Fruit fly (Drosophila melanogaster): ENCODE results near the gene CG31446.

CG31446 gene

DNA sequence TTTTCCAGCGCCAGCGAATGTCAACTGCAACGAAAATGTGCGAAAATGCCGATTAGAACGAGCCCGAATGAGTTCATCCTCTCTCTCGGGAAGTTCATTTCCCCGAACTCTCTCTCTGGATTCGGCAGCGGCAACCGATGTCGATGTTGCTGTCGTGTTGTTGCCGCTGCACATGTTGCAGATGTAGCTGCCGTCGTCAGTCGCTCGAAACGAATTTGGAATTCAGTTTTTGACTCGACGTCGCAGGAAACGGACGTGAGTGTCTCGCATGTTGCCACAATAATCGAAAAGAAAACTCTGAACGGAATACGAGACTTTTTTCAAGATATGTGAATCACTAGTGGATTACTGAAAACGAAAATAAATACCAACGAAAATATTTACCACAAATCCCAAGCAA, 26.9 kb upstream of the CG31446 start, which contains the start of gene pxb (continued):
- TF ChIP-seq emc (GFP tag; optimal IDR thresholded peaks at IDR 0.05) (no peak), CG1792 (GFP tag; optimal IDR thresholded peaks at IDR 0.05) (no peak), ttk (GFP tag; IDR thresholded peaks at IDR 0.05) (no peak), hkb (optimal IDR thresholded peaks at IDR 0.05) (no peak), hkb (GFP tag; IDR thresholded peaks at IDR 0.05) (0 out of 2 replicates have a peak, but pooled peaks have one; percentile 31), sna (GFP tag; IDR thresholded peaks at IDR 0.05; ENCODE audit: partially characterized antibody) (0 out of 2 replicates have a peak, but pooled peaks have one; percentile 32), CG7928 (GFP tag; optimal IDR thresholded peaks at IDR 0.05) (no peak), CG9797 (GFP tag; optimal IDR thresholded peaks at IDR 0.05) (no peak), eve (GFP tag; optimal IDR thresholded peaks at IDR 0.05) (no peak), jigr1 (GFP tag; IDR thresholded peaks at IDR 0.05) (no peak), CG17912 (GFP tag; optimal IDR thresholded peaks at IDR 0.05) (no peak), CG31441 (GFP tag; IDR thresholded peaks at IDR 0.05) (peak; percentile 37; the same call in 1 of the 2 replicates), ash1 (GFP tag; optimal IDR thresholded peaks at IDR 0.05) (peak; percentile 18), dm (GFP tag; optimal IDR thresholded peaks at IDR 0.05) (no peak), sens-2 (GFP tag; IDR thresholded peaks at IDR 0.05) (0 out of 2 replicates have a peak, but pooled peaks have one; percentile 21), NFAT (GFP tag; IDR thresholded peaks at IDR 0.05) (no peak), CG11723 (GFP tag; optimal IDR thresholded peaks at IDR 0.05) (no peak), CG4328 (GFP tag; optimal IDR thresholded peaks at IDR 0.05) (no peak), usp (GFP tag; optimal IDR thresholded peaks at IDR 0.05) (no peak), ftz-f1 (GFP tag; optimal IDR thresholded peaks at IDR 0.05) (no peak)

DNA sequence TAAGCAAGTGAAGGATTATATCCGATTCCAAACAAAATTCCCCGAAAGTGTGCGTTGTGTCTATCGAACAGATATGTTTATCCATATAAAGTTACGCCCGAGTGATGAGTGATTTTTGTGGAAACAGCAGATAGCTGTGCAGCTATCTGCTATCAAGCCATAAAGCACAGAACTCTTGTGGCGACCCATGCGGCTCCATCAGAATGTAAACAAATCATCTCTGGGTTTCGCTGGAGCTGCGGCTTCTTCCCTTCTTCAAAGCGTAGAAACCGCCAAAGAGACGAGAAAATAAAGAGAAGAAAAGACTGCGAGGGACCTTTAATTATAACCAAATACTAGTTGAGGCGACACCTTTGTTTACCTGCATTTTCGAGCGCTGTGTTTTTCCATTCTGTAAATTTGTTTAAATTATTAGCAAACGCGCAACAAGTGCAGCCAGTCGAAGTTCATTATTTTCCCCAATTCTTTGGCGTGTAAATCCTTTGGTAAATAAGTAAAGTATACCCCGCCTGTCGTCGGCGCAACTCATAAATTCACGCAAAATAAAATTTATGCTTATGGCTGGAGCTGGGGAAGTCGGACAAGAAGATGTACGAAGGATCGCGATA, 25.9 kb upstream of the CG31446 start:
- TF ChIP-seq sqz (GFP tag; optimal IDR thresholded peaks at IDR 0.05) (peak; percentile 18), CG14050 (GFP tag; IDR thresholded peaks at IDR 0.05) (no peak), zen2 (GFP tag; IDR thresholded peaks at IDR 0.05; ENCODE audit: partially characterized antibody) (no peak), CG7745 (tag; optimal IDR thresholded peaks at IDR 0.05) (peak; percentile 73), D (optimal IDR thresholded peaks at IDR 0.05) (no peak), D (GFP tag; optimal IDR thresholded peaks at IDR 0.05) (no peak), Myb (GFP tag; optimal IDR thresholded peaks at IDR 0.05) (no peak), CG2202 (tag; optimal IDR thresholded peaks at IDR 0.05) (peak; percentile 23), gro (GFP tag; optimal IDR thresholded peaks at IDR 0.05) (no peak), pan (optimal IDR thresholded peaks at IDR 0.05) (no peak), pan (GFP tag; optimal IDR thresholded peaks at IDR 0.05 in 1 of 2, IDR thresholded peaks at IDR 0.05 in 1 of 2) (peak in 1 of 2 experiments; percentile 9), fd102C (GFP tag; optimal IDR thresholded peaks at IDR 0.05) (no peak), CG16863 (GFP tag; optimal IDR thresholded peaks at IDR 0.05) (no peak), hkb (optimal IDR thresholded peaks at IDR 0.05) (peak; percentile 84), hkb (GFP tag; IDR thresholded peaks at IDR 0.05) (no peak), Dp (GFP tag; optimal IDR thresholded peaks at IDR 0.05) (no peak), CG16813 (GFP tag; IDR thresholded peaks at IDR 0.05; ENCODE audit: partially characterized antibody) (no peak), emc (GFP tag; optimal IDR thresholded peaks at IDR 0.05) (no peak), Gsc (GFP tag; IDR thresholded peaks at IDR 0.05) (no peak), Ssrp (tag; optimal IDR thresholded peaks at IDR 0.05) (no peak), CG8924 (tag; optimal IDR thresholded peaks at IDR 0.05) (no peak), chm (GFP tag; IDR thresholded peaks at IDR 0.05) (peak; percentile 69), CG10366 (GFP tag; IDR thresholded peaks at IDR 0.05) (no peak), bsh (GFP tag; optimal IDR thresholded peaks at IDR 0.05) (peak in 1 of 2 experiments; percentile 32), gcm2 (GFP tag; optimal IDR thresholded peaks at IDR 0.05) (no peak), ci (GFP tag; IDR thresholded peaks at IDR 0.05) (peak; percentile 61; the same call in 1 of the 3 replicates), CG13424 (tag; optimal IDR thresholded peaks at IDR 0.05) (no peak), luna (GFP tag; optimal IDR thresholded peaks at IDR 0.05) (no peak), Hr39 (optimal IDR thresholded peaks at IDR 0.05) (no peak), CG18476 (GFP tag; optimal IDR thresholded peaks at IDR 0.05) (peak; percentile 86), Ada2b (GFP tag; IDR thresholded peaks at IDR 0.05) (no peak), ATbp (GFP tag; optimal IDR thresholded peaks at IDR 0.05) (peak; percentile 53), Kr (GFP tag; optimal IDR thresholded peaks at IDR 0.05) (peak; percentile 0), CoRest (tag; optimal IDR thresholded peaks at IDR 0.05) (peak; percentile 1)

All from whole organism, embryonic.